Fruit fly (Drosophila melanogaster) whole organism, prepupa: ENCODE measurements around the gene Nprl3.

Experiments used
- Blimp-1 ChIP-seq: fragments of 200-800 bp; sonication (Bioruptor generic); optimal IDR thresholded peaks from 3 replicates; lab custom pipeline; 2017; ENCODE audit warnings: missing biosample characterization, missing genetic modification characterization, mild to moderate bottlenecking, moderate library complexity, missing genetic modification reagents
- CG11294 ChIP-seq: fragments of 200-800 bp; sonication (Bioruptor generic); IDR thresholded peaks from 2 replicates; pipeline ENCODE4 v1.3.6; 2022; ENCODE audit warnings: missing biosample characterization, missing genetic modification characterization
- CG11762 ChIP-seq: fragments of 200-800 bp; sonication (Bioruptor generic); optimal IDR thresholded peaks from 3 replicates; lab custom pipeline; 2016; ENCODE audit warnings: missing biosample characterization, missing genetic modification characterization; ENCODE audit not compliant: insufficient read depth
- CG11902 ChIP-seq: fragments of 200-800 bp; sonication (Bioruptor generic); optimal IDR thresholded peaks from 3 replicates; lab custom pipeline; 2016; ENCODE audit warnings: missing biosample characterization, missing genetic modification characterization
- CG15336 ChIP-seq: fragments of 200-800 bp; sonication (Bioruptor generic); IDR thresholded peaks from 2 replicates; pipeline ENCODE4 v1.3.6; 2022; ENCODE audit warnings: missing biosample characterization, missing genetic modification characterization
- CG1621 ChIP-seq: fragments of 200-800 bp; sonication (Bioruptor generic); optimal IDR thresholded peaks from 3 replicates; lab custom pipeline; 2018; ENCODE audit warnings: missing biosample characterization, mild to moderate bottlenecking, missing genetic modification characterization
- CG3032 ChIP-seq: fragments of 200-800 bp; optimal IDR thresholded peaks from 2 replicates; lab custom pipeline; 2019; ENCODE audit warnings: missing biosample characterization, mild to moderate bottlenecking, missing genetic modification characterization, moderate library complexity
- CG31627 ChIP-seq: fragments of 200-800 bp; sonication (Bioruptor generic); optimal IDR thresholded peaks from 3 replicates; lab custom pipeline; 2016; ENCODE audit warnings: missing biosample characterization, missing genetic modification characterization
- CG34406 ChIP-seq: fragments of 200-800 bp; sonication (Bioruptor generic); optimal IDR thresholded peaks from 3 replicates; lab custom pipeline; 2016; ENCODE audit warnings: missing biosample characterization, missing genetic modification characterization
- CG3919 ChIP-seq: fragments of 200-800 bp; sonication (Bioruptor generic); optimal IDR thresholded peaks from 3 replicates; lab custom pipeline; 2016; ENCODE audit warnings: missing biosample characterization, missing genetic modification characterization
- CG6163 ChIP-seq: fragments of 200-800 bp; sonication (Bioruptor generic); IDR thresholded peaks from 3 replicates; pipeline ENCODE4 v1.3.6; 2022; ENCODE audit warnings: missing biosample characterization, missing genetic modification characterization
- CG6808 ChIP-seq: fragments of 200-800 bp; sonication (Bioruptor generic); optimal IDR thresholded peaks from 3 replicates; lab custom pipeline; 2017; ENCODE audit warnings: missing biosample characterization, missing genetic modification characterization, mild to moderate bottlenecking, moderate library complexity, missing genetic modification reagents
- CG7368 ChIP-seq: fragments of 200-800 bp; sonication (Bioruptor generic); optimal IDR thresholded peaks from 3 replicates; lab custom pipeline; 2016; ENCODE audit warnings: missing biosample characterization, missing genetic modification characterization
- CG9139 ChIP-seq: fragments of 200-800 bp; sonication (Bioruptor generic); optimal IDR thresholded peaks from 3 replicates; lab custom pipeline; 2017; ENCODE audit warnings: missing biosample characterization, mild to moderate bottlenecking, missing genetic modification characterization
- Eip75B ChIP-seq: fragments of 200-800 bp; sonication (Bioruptor generic); optimal IDR thresholded peaks from 3 replicates; lab custom pipeline; 2016; ENCODE audit warnings: missing biosample characterization, missing genetic modification characterization
- Eip78C ChIP-seq: fragments of 200-800 bp; sonication (Bioruptor generic); peaks from one replicate; lab custom pipeline; 2016; ENCODE audit warnings: missing biosample characterization, missing genetic modification characterization
- Ets21C ChIP-seq: fragments of 200-800 bp; sonication (Bioruptor generic); optimal IDR thresholded peaks from 3 replicates; lab custom pipeline; 2016; ENCODE audit warnings: missing biosample characterization, missing genetic modification characterization
- Ets96B ChIP-seq: fragments of 200-800 bp; optimal IDR thresholded peaks from 2 replicates; lab custom pipeline; 2019; ENCODE audit warnings: missing biosample characterization, mild to moderate bottlenecking, missing genetic modification characterization, moderate library complexity
- Gug ChIP-seq: fragments of 200-800 bp; sonication (Bioruptor generic); IDR thresholded peaks from 2 replicates; pipeline ENCODE4 v1.3.6; 2022; ENCODE audit warnings: missing biosample characterization, missing genetic modification characterization
- Hr39 ChIP-seq: fragments of 200-800 bp; sonication (Bioruptor generic); optimal IDR thresholded peaks from 2 replicates; lab custom pipeline; 2016; ENCODE audit warnings: missing biosample characterization, missing genetic modification characterization
- Lpt ChIP-seq: fragments of 200-800 bp; sonication (Bioruptor generic); optimal IDR thresholded peaks from 3 replicates; lab custom pipeline; 2016; ENCODE audit warnings: missing biosample characterization, missing genetic modification characterization
- Met ChIP-seq: fragments of 200-800 bp; sonication (Bioruptor generic); optimal IDR thresholded peaks from 3 replicates; lab custom pipeline; 2016; ENCODE audit warnings: missing biosample characterization, missing genetic modification characterization
- OdsH ChIP-seq: fragments of 200-800 bp; sonication (Bioruptor generic); optimal IDR thresholded peaks from 3 replicates; lab custom pipeline; 2016; ENCODE audit warnings: missing biosample characterization, missing genetic modification characterization
- Smox ChIP-seq: fragments of 200-800 bp; sonication (Bioruptor generic); optimal IDR thresholded peaks from 3 replicates; lab custom pipeline; 2016; ENCODE audit warnings: missing biosample characterization, missing genetic modification characterization
- Sox102F ChIP-seq: fragments of 200-800 bp; sonication (Bioruptor generic); optimal IDR thresholded peaks from 2 replicates; lab custom pipeline; 2016; ENCODE audit warnings: missing biosample characterization, mild to moderate bottlenecking, missing genetic modification characterization
- Sox14 ChIP-seq: fragments of 200-800 bp; sonication (Bioruptor generic); optimal IDR thresholded peaks from 3 replicates; lab custom pipeline; 2016; ENCODE audit warnings: missing biosample characterization, missing genetic modification characterization
- Sox15 ChIP-seq: fragments of 200-800 bp; sonication (Bioruptor generic); optimal IDR thresholded peaks from 3 replicates; lab custom pipeline; 2016; ENCODE audit warnings: missing biosample characterization, missing genetic modification characterization
- achi ChIP-seq: fragments of 200-800 bp; sonication (Bioruptor generic); optimal IDR thresholded peaks from 3 replicates; lab custom pipeline; 2016; ENCODE audit warnings: missing biosample characterization, missing genetic modification characterization
- acj6 ChIP-seq: fragments of 200-800 bp; sonication (Bioruptor generic); optimal IDR thresholded peaks from 3 replicates; lab custom pipeline; 2016; ENCODE audit warnings: missing biosample characterization, missing genetic modification characterization
- cyc ChIP-seq: fragments of 200-800 bp; sonication (Bioruptor generic); optimal IDR thresholded peaks from 3 replicates; lab custom pipeline; 2016; ENCODE audit warnings: missing biosample characterization, missing genetic modification characterization
- dac ChIP-seq: fragments of 200-800 bp; sonication (Bioruptor generic); optimal IDR thresholded peaks from 2 replicates; lab custom pipeline; 2017; ENCODE audit warnings: missing biosample characterization, mild to moderate bottlenecking, missing genetic modification characterization
- eg ChIP-seq: fragments of 200-800 bp; sonication (Bioruptor generic); IDR thresholded peaks from 3 replicates; pipeline ENCODE4 v1.3.6; 2022; ENCODE audit warnings: missing biosample characterization, missing genetic modification characterization
- esn ChIP-seq: fragments of 200-800 bp; sonication (Bioruptor generic); optimal IDR thresholded peaks from 2 replicates; lab custom pipeline; 2016; ENCODE audit warnings: missing biosample characterization, mild to moderate bottlenecking, missing genetic modification characterization, moderate library complexity
- fkh ChIP-seq: fragments of 200-800 bp; sonication (Bioruptor generic); optimal IDR thresholded peaks from 3 replicates; lab custom pipeline; 2017; ENCODE audit warnings: missing biosample characterization, mild to moderate bottlenecking, missing genetic modification characterization, moderate library complexity
- lz ChIP-seq: fragments of 200-800 bp; sonication (Bioruptor generic); optimal IDR thresholded peaks from 3 replicates; lab custom pipeline; 2016; ENCODE audit warnings: missing biosample characterization, missing genetic modification characterization
- net ChIP-seq: fragments of 200-800 bp; sonication (Bioruptor generic); optimal IDR thresholded peaks from 3 replicates; lab custom pipeline; 2016; ENCODE audit warnings: missing biosample characterization, missing genetic modification characterization
- pdm3 ChIP-seq: fragments of 200-800 bp; sonication (Bioruptor generic); optimal IDR thresholded peaks from 3 replicates; lab custom pipeline; 2016; ENCODE audit warnings: missing biosample characterization, missing genetic modification characterization
- ss ChIP-seq, 2 experiments: fragments of 200-800 bp; sonication (Bioruptor generic); optimal IDR thresholded peaks; 2 replicates in 1 of 2; 3 replicates in 1 of 2; lab custom pipeline; 2017 to 2018; ENCODE audit warnings: mild to moderate bottlenecking in 2 of 2, missing biosample characterization in 2 of 2, missing genetic modification characterization in 2 of 2, moderate library complexity in 1 of 2
- topi ChIP-seq: fragments of 200-800 bp; sonication (Bioruptor generic); optimal IDR thresholded peaks from 3 replicates; lab custom pipeline; 2016; ENCODE audit warnings: missing biosample characterization, missing genetic modification characterization

The Nprl3 gene

dm6 chr3L:13965502-13965843 lies 36.2 kb downstream of the Nprl3 start:
- TF ChIP-seq CG3032 (tag; lab: Kevin White, UChicago) (no peak), lz (GFP tag; lab: Kevin White, UChicago) (no peak), cyc (GFP tag; lab: Kevin White, UChicago) (no peak), CG3919 (no peak), achi (GFP tag; lab: Kevin White, UChicago) (no peak), CG15336 (GFP tag; lab: Robert Waterston, UW) (0 out of 2 replicates have a peak, but pooled peaks have one; percentile 5)

- TF ChIP-seq dac (GFP tag; lab: Kevin White, UChicago) (no peak), CG31627 (peak; percentile 39), cyc (GFP tag; lab: Kevin White, UChicago) (peak; percentile 2), acj6 (peak; percentile 23), esn (GFP tag; lab: Kevin White, UChicago) (peak; percentile 19), lz (GFP tag; lab: Kevin White, UChicago) (peak; percentile 17), Hr39 (peak; percentile 38), Sox102F (GFP tag; lab: Kevin White, UChicago) (no peak), Blimp-1 (peak; percentile 100), CG3032 (tag; lab: Kevin White, UChicago) (peak; percentile 20), CG15336 (GFP tag; lab: Robert Waterston, UW) (0 out of 2 replicates have a peak, but pooled peaks have one; percentile 6), fkh (GFP tag; lab: Kevin White, UChicago) (no peak)
Measured at dm6 chr3L:13964635-13965501, 36.8 kb downstream of the Nprl3 start, which contains the start of the genes Meics, Nxf3 and ssp2. TSS of gene Meics (minus strand) at chr3L:13964702. TSS of gene Nxf3 (plus strand) at chr3L:13965203. TSS of gene ssp2 (plus strand) at chr3L:13965203.

- no peak for TF ChIP-seq Gug (GFP tag; lab: Robert Waterston, UW)
- TF ChIP-seq Eip75B (GFP tag; lab: Kevin White, UChicago): no peak
- no peak for TF ChIP-seq ss (GFP tag; optimal IDR thresholded peaks at IDR 0.05; lab: Kevin White, UChicago)
- no peak for TF ChIP-seq lz (GFP tag; lab: Kevin White, UChicago)
- no peak for TF ChIP-seq Ets96B (tag; lab: Kevin White, UChicago)
- no peak for TF ChIP-seq CG11294 (GFP tag; lab: Robert Waterston, UW)
- TF ChIP-seq Eip78C: no peak
- TF ChIP-seq dac (GFP tag; lab: Kevin White, UChicago): no peak
- no peak for TF ChIP-seq acj6
- TF ChIP-seq topi (GFP tag; lab: Kevin White, UChicago): no peak
- TF ChIP-seq Ets21C: no peak
- no peak for TF ChIP-seq net
- TF ChIP-seq CG9139 (GFP tag; lab: Kevin White, UChicago): no peak
- no peak for TF ChIP-seq CG11902 (GFP tag; lab: Kevin White, UChicago)
- TF ChIP-seq CG3032 (tag; lab: Kevin White, UChicago): no peak
- no peak for TF ChIP-seq CG1621 (tag; lab: Kevin White, UChicago)
Measured at dm6 chr3L:13957789-13958188, 43.9 kb downstream of the Nprl3 start.

dm6 chr3L:13957212-13957668 lies 44.4 kb downstream of the Nprl3 start:
- peak; percentile 51 for TF ChIP-seq Eip75B (GFP tag; lab: Kevin White, UChicago)
- TF ChIP-seq dac (GFP tag; lab: Kevin White, UChicago): peak; percentile 34
- peak; percentile 18 for TF ChIP-seq Sox15 (GFP tag; lab: Kevin White, UChicago)
- TF ChIP-seq cyc (GFP tag; lab: Kevin White, UChicago): no peak
- no peak for TF ChIP-seq fkh (GFP tag; lab: Kevin White, UChicago)
- TF ChIP-seq Smox (GFP tag; lab: Kevin White, UChicago): no peak
- TF ChIP-seq Blimp-1: no peak
- no peak for TF ChIP-seq CG11902 (GFP tag; lab: Kevin White, UChicago)
- peak; percentile 74 for TF ChIP-seq OdsH (GFP tag; lab: Kevin White, UChicago)
- TF ChIP-seq CG9139 (GFP tag; lab: Kevin White, UChicago): no peak
- peak; percentile 35 for TF ChIP-seq Ets96B (tag; lab: Kevin White, UChicago)
- no peak for TF ChIP-seq CG6163 (GFP tag; lab: Robert Waterston, UW)
- TF ChIP-seq net: peak; percentile 51
- 0 out of 2 replicates have a peak, but pooled peaks have one; percentile 28 for TF ChIP-seq Gug (GFP tag; lab: Robert Waterston, UW)
- TF ChIP-seq topi (GFP tag; lab: Kevin White, UChicago): peak; percentile 12
- no peak for TF ChIP-seq Ets21C
- TF ChIP-seq ss (GFP tag; optimal IDR thresholded peaks at IDR 0.05; lab: Kevin White, UChicago): no peak
- TF ChIP-seq acj6: peak; percentile 59
- TF ChIP-seq Met: no peak
- TF ChIP-seq CG15336 (GFP tag; lab: Robert Waterston, UW): peak; percentile 71
- TF ChIP-seq CG11762 (GFP tag; lab: Kevin White, UChicago): peak; percentile 34
- TF ChIP-seq CG6808: peak; percentile 27
- TF ChIP-seq CG34406 (GFP tag; lab: Kevin White, UChicago): peak; percentile 26
- TF ChIP-seq Hr39: no peak
- peak; percentile 52 for TF ChIP-seq achi (GFP tag; lab: Kevin White, UChicago)
- TF ChIP-seq pdm3 (GFP tag; lab: Kevin White, UChicago): peak; percentile 53
- TF ChIP-seq CG1621 (tag; lab: Kevin White, UChicago): no peak
- TF ChIP-seq CG7368 (GFP tag; lab: Kevin White, UChicago): no peak
- TF ChIP-seq eg (GFP tag; lab: Robert Waterston, UW): peak; percentile 64; the same call in 1 of the 3 replicates
- TF ChIP-seq Lpt (GFP tag; lab: Kevin White, UChicago): peak; percentile 75
- TF ChIP-seq Sox14 (GFP tag; lab: Kevin White, UChicago): peak; percentile 20
